Worm (Caenorhabditis elegans) whole organism, L2 larva: ENCODE results near the gene M02D8.6.
A peak's percentile ranks its signal among the peaks of the same experiment; 100 is the strongest.

Source experiments
- C34F6.9 ChIP-seq: fragments of 150-350 bp; optimal IDR thresholded peaks from 2 replicates; lab custom pipeline; 2014; ENCODE audit warnings: missing biosample characterization, missing genetic modification characterization
- F13H6.1 ChIP-seq: sonication (generic microtip); optimal IDR thresholded peaks from 2 replicates; lab custom pipeline; 2016; ENCODE audit warnings: missing genetic modification characterization, missing compliant biosample characterization
- Y55F3AM.14 ChIP-seq: fragments of 200-800 bp; sonication (Bioruptor generic); optimal IDR thresholded peaks from 2 replicates; lab custom pipeline; 2018; ENCODE audit warnings: mild to moderate bottlenecking, missing genetic modification characterization, missing compliant biosample characterization
- ZK546.5 ChIP-seq: sonication (generic microtip); optimal IDR thresholded peaks from 2 replicates; lab custom pipeline; 2017; ENCODE audit warnings: missing biosample characterization, missing genetic modification characterization
- alr-1 ChIP-seq: fragments of 150-350 bp; optimal IDR thresholded peaks from 2 replicates; lab custom pipeline; 2014; ENCODE audit warnings: missing biosample characterization, missing genetic modification characterization
- aly-2 ChIP-seq: fragments of 150-350 bp; optimal IDR thresholded peaks from 2 replicates; lab custom pipeline; 2014; ENCODE audit warnings: missing biosample characterization, missing genetic modification characterization
- ama-1 ChIP-seq: fragments of 150-350 bp; optimal IDR thresholded peaks from 2 replicates; lab custom pipeline; 2018; ENCODE audit warnings: inconsistent platforms
- blmp-1 ChIP-seq: sonication (generic microtip); optimal IDR thresholded peaks from 2 replicates; lab custom pipeline; 2017; ENCODE audit warnings: missing genetic modification characterization, mild to moderate bottlenecking, missing compliant biosample characterization, antibody characterized with exemption, moderate library complexity; ENCODE audit not compliant: insufficient read depth
- ceh-16 ChIP-seq: fragments of 150-350 bp; optimal IDR thresholded peaks from 2 replicates; lab custom pipeline; 2014; ENCODE audit warnings: missing biosample characterization, missing genetic modification characterization
- ceh-82 ChIP-seq: fragments of 150-350 bp; optimal IDR thresholded peaks from 2 replicates; lab custom pipeline; 2014; ENCODE audit warnings: missing biosample characterization, missing genetic modification characterization
- crh-2 ChIP-seq: sonication (generic microtip); optimal IDR thresholded peaks from 2 replicates; lab custom pipeline; 2017; ENCODE audit warnings: missing biosample characterization, missing genetic modification characterization
- dmd-4 ChIP-seq: sonication (generic microtip); optimal IDR thresholded peaks from 2 replicates; lab custom pipeline; 2017; ENCODE audit warnings: missing biosample characterization, missing genetic modification characterization
- egl-27 ChIP-seq: sonication (generic microtip); optimal IDR thresholded peaks from 3 replicates; lab custom pipeline; 2017; ENCODE audit warnings: missing biosample characterization, missing genetic modification reagents, missing genetic modification characterization
- elt-3 ChIP-seq: sonication (generic microtip); optimal IDR thresholded peaks from 2 replicates; lab custom pipeline; 2017; ENCODE audit warnings: missing biosample characterization, missing genetic modification characterization
- fos-1 ChIP-seq: fragments of 150-350 bp; optimal IDR thresholded peaks from 2 replicates; lab custom pipeline; 2014; ENCODE audit warnings: missing biosample characterization, missing genetic modification characterization
- gmeb-1 ChIP-seq: fragments of 150-350 bp; optimal IDR thresholded peaks from 2 replicates; lab custom pipeline; 2014; ENCODE audit warnings: missing biosample characterization, missing genetic modification characterization
- lin-13 ChIP-seq: fragments of 150-350 bp; optimal IDR thresholded peaks from 2 replicates; lab custom pipeline; 2014; ENCODE audit warnings: missing biosample characterization, missing genetic modification reagents, missing genetic modification characterization
- lin-39 ChIP-seq: fragments of 150-350 bp; optimal IDR thresholded peaks from 2 replicates; lab custom pipeline; 2014; ENCODE audit warnings: missing biosample characterization, missing genetic modification reagents, missing genetic modification characterization
- lsy-2 ChIP-seq, 2 experiments: fragments of 150-350 bp in 1 of 2; sonication (generic microtip) in 1 of 2; optimal IDR thresholded peaks; 2 replicates each; lab custom pipeline; 2014 to 2017; ENCODE audit warnings: missing biosample characterization in 2 of 2, missing genetic modification characterization in 2 of 2
- mab-5 ChIP-seq: fragments of 150-350 bp; optimal IDR thresholded peaks from 2 replicates; lab custom pipeline; 2014; ENCODE audit warnings: missing biosample characterization, missing genetic modification characterization
- mbf-1 ChIP-seq: sonication (generic microtip); optimal IDR thresholded peaks from 2 replicates; lab custom pipeline; 2017; ENCODE audit warnings: missing biosample characterization, missing genetic modification characterization
- mdl-1 ChIP-seq, 2 experiments: fragments of 150-350 bp in 1 of 2; sonication (generic microtip) in 1 of 2; optimal IDR thresholded peaks; 2 replicates each; lab custom pipeline; 2017; ENCODE audit warnings: missing biosample characterization in 2 of 2, missing genetic modification characterization in 2 of 2
- nhr-129 ChIP-seq: fragments of 150-350 bp; optimal IDR thresholded peaks from 2 replicates; lab custom pipeline; 2014; ENCODE audit warnings: missing biosample characterization, missing genetic modification characterization
- nhr-21 ChIP-seq: fragments of 150-350 bp; optimal IDR thresholded peaks from 2 replicates; lab custom pipeline; 2014; ENCODE audit warnings: missing biosample characterization, missing genetic modification characterization
- nhr-23 ChIP-seq: fragments of 150-350 bp; optimal IDR thresholded peaks from 2 replicates; lab custom pipeline; 2014; ENCODE audit warnings: missing biosample characterization, missing genetic modification reagents, missing genetic modification characterization
- nhr-237 ChIP-seq: fragments of 150-350 bp; optimal IDR thresholded peaks from 2 replicates; lab custom pipeline; 2014; ENCODE audit warnings: missing biosample characterization, missing genetic modification characterization
- nhr-25 ChIP-seq: fragments of 150-350 bp; sonication (generic microtip); optimal IDR thresholded peaks from 3 replicates; lab custom pipeline; 2014; ENCODE audit warnings: missing biosample characterization, missing genetic modification characterization
- nhr-6 ChIP-seq: fragments of 150-350 bp; optimal IDR thresholded peaks from 2 replicates; lab custom pipeline; 2014; ENCODE audit warnings: missing biosample characterization, missing genetic modification characterization
- peb-1 ChIP-seq: fragments of 150-350 bp; optimal IDR thresholded peaks from 2 replicates; lab custom pipeline; 2014; ENCODE audit warnings: missing biosample characterization, missing genetic modification characterization
- skn-1 ChIP-seq: sonication (generic microtip); optimal IDR thresholded peaks from 2 replicates; lab custom pipeline; 2017; ENCODE audit warnings: missing biosample characterization, missing genetic modification characterization
- sma-3 ChIP-seq: sonication (generic microtip); optimal IDR thresholded peaks from 2 replicates; lab custom pipeline; 2016; ENCODE audit warnings: missing genetic modification reagents, missing genetic modification characterization, missing compliant biosample characterization
- sma-9 ChIP-seq, 2 experiments: fragments of 150-350 bp in 1 of 2; sonication (generic microtip) in 1 of 2; optimal IDR thresholded peaks; 2 replicates each; lab custom pipeline; 2014 to 2016; ENCODE audit warnings: missing genetic modification characterization in 2 of 2, mild to moderate bottlenecking in 1 of 2, missing biosample characterization in 1 of 2, missing compliant biosample characterization in 1 of 2, missing genetic modification reagents in 1 of 2, moderate library complexity in 1 of 2
- snpc-4 ChIP-seq: fragments of 150-350 bp; optimal IDR thresholded peaks from 2 replicates; lab custom pipeline; 2014; ENCODE audit warnings: missing biosample characterization, missing genetic modification characterization
- unc-39 ChIP-seq: fragments of 150-350 bp; optimal IDR thresholded peaks from 2 replicates; lab custom pipeline; 2014; ENCODE audit warnings: missing biosample characterization, missing genetic modification characterization
- unc-62 ChIP-seq: fragments of 150-350 bp; optimal IDR thresholded peaks from 2 replicates; lab custom pipeline; 2014; ENCODE audit warnings: missing biosample characterization, missing genetic modification reagents, missing genetic modification characterization
- zag-1 ChIP-seq: fragments of 150-350 bp; optimal IDR thresholded peaks from 2 replicates; lab custom pipeline; 2014; ENCODE audit warnings: missing biosample characterization, missing genetic modification characterization
- ztf-1 ChIP-seq: fragments of 200-800 bp; sonication (Bioruptor generic); conservative IDR thresholded peaks from 2 replicates; pipeline ENCODE4 v1.3.6; 2022; ENCODE audit warnings: missing genetic modification characterization, missing compliant biosample characterization

The M02D8.6 gene

ce11 chrX:8752546-8752945, 20.8 kb upstream of the M02D8.6 start:
- TF ChIP-seq unc-39 (no peak), skn-1 (tag; lab: Kevin White, UChicago) (no peak), mab-5 (no peak), mdl-1 (tag; optimal IDR thresholded peaks at IDR 0.05; lab: Kevin White, UChicago) (peak; percentile 36 to 60), sma-9 (GFP tag; optimal IDR thresholded peaks at IDR 0.05; lab: Kevin White, UChicago) (peak; percentile 97), sma-9 (tag; optimal IDR thresholded peaks at IDR 0.05; lab: Kevin White, UChicago) (no peak), nhr-25 (tag; lab: Kevin White, UChicago) (no peak), ztf-1 (GFP tag; lab: Robert Waterston, UW) (no peak), crh-2 (peak; percentile 33), nhr-129 (peak; percentile 19), alr-1 (tag; lab: Kevin White, UChicago) (no peak), lin-39 (tag; lab: Kevin White, UChicago) (no peak), blmp-1 (tag; lab: Kevin White, UChicago) (peak; percentile 52), lsy-2 (tag; optimal IDR thresholded peaks at IDR 0.05; lab: Kevin White, UChicago) (no peak), C34F6.9 (tag; lab: Kevin White, UChicago) (no peak), elt-3 (no peak), gmeb-1 (tag; lab: Kevin White, UChicago) (no peak), ZK546.5 (tag; lab: Kevin White, UChicago) (no peak), egl-27 (peak; percentile 10), sma-3 (GFP tag; lab: Kevin White, UChicago) (peak; percentile 42), aly-2 (no peak), Y55F3AM.14 (GFP tag; lab: Kevin White, UChicago) (no peak), ceh-82 (tag; lab: Kevin White, UChicago) (no peak), fos-1 (tag; lab: Kevin White, UChicago) (no peak), nhr-21 (tag; lab: Kevin White, UChicago) (peak; percentile 63), peb-1 (tag; lab: Kevin White, UChicago) (no peak)

- TF ChIP-seq nhr-23 (tag; lab: Kevin White, UChicago) (no peak), ama-1 (lab: Kevin White, UChicago) (peak; percentile 4)
Measured at ce11 chrX:8750660-8751059, 18.9 kb upstream of the M02D8.6 start, which contains the start of gene asns-2. Gene asns-2 (minus strand): TSS chrX:8750941.

- TF ChIP-seq nhr-21 (tag; lab: Kevin White, UChicago) (peak; percentile 23), gmeb-1 (tag; lab: Kevin White, UChicago) (peak; percentile 49), sma-9 (GFP tag; optimal IDR thresholded peaks at IDR 0.05; lab: Kevin White, UChicago) (peak; percentile 94), sma-9 (tag; optimal IDR thresholded peaks at IDR 0.05; lab: Kevin White, UChicago) (no peak), dmd-4 (no peak), ceh-82 (tag; lab: Kevin White, UChicago) (no peak), crh-2 (peak; percentile 49), snpc-4 (no peak), nhr-23 (tag; lab: Kevin White, UChicago) (no peak), nhr-129 (peak; percentile 37), lsy-2 (tag; optimal IDR thresholded peaks at IDR 0.05; lab: Kevin White, UChicago) (no peak), sma-3 (GFP tag; lab: Kevin White, UChicago) (peak; percentile 33), F13H6.1 (tag; lab: Kevin White, UChicago) (peak; percentile 26), fos-1 (tag; lab: Kevin White, UChicago) (peak; percentile 93)
- TF ChIP-seq, all 48 proteins: peak for 8
Measured at ce11 chrX:8750209-8750608, 18.5 kb upstream of the M02D8.6 start.

- TF ChIP-seq alr-1 (tag; lab: Kevin White, UChicago) (no peak), unc-62 (GFP tag; lab: Kevin White, UChicago) (no peak), mbf-1 (tag; lab: Kevin White, UChicago) (no peak), nhr-237 (tag; lab: Kevin White, UChicago) (no peak), ztf-1 (GFP tag; lab: Robert Waterston, UW) (no peak), egl-27 (no peak), skn-1 (tag; lab: Kevin White, UChicago) (no peak), elt-3 (no peak), lin-13 (GFP tag; lab: Kevin White, UChicago) (no peak), F13H6.1 (tag; lab: Kevin White, UChicago) (no peak), C34F6.9 (tag; lab: Kevin White, UChicago) (no peak), sma-3 (GFP tag; lab: Kevin White, UChicago) (no peak), zag-1 (tag; lab: Kevin White, UChicago) (no peak), ceh-16 (tag; lab: Kevin White, UChicago) (no peak), peb-1 (tag; lab: Kevin White, UChicago) (no peak), nhr-6 (no peak), sma-9 (GFP tag; optimal IDR thresholded peaks at IDR 0.05; lab: Kevin White, UChicago) (no peak), sma-9 (tag; optimal IDR thresholded peaks at IDR 0.05; lab: Kevin White, UChicago) (no peak), gmeb-1 (tag; lab: Kevin White, UChicago) (no peak), mab-5 (no peak)
Measured at ce11 chrX:8745524-8745923, 13.8 kb upstream of the M02D8.6 start.
